Fruit fly (Drosophila melanogaster) whole organism, prepupa: Measurements from ENCODE around the gene retinin.

Experiments
- CG6808 ChIP-seq: fragments of 200-800 bp; sonication (Bioruptor generic); optimal IDR thresholded peaks from 3 replicates; lab custom pipeline; 2017; ENCODE audit warnings: missing biosample characterization, missing genetic modification characterization, mild to moderate bottlenecking, moderate library complexity, missing genetic modification reagents
- Sox102F ChIP-seq: fragments of 200-800 bp; sonication (Bioruptor generic); optimal IDR thresholded peaks from 2 replicates; lab custom pipeline; 2016; ENCODE audit warnings: missing biosample characterization, mild to moderate bottlenecking, missing genetic modification characterization
- Sox14 ChIP-seq: fragments of 200-800 bp; sonication (Bioruptor generic); optimal IDR thresholded peaks from 3 replicates; lab custom pipeline; 2016; ENCODE audit warnings: missing biosample characterization, missing genetic modification characterization
- dsx ChIP-seq: fragments of 200-800 bp; optimal IDR thresholded peaks from 3 replicates; lab custom pipeline; 2019; ENCODE audit warnings: missing biosample characterization, mild to moderate bottlenecking, missing genetic modification characterization, moderate library complexity; ENCODE audit not compliant: poor library complexity, severe bottlenecking
- salr ChIP-seq, 2 experiments: fragments of 200-800 bp; sonication (Bioruptor generic); optimal IDR thresholded peaks; 3 replicates each; lab custom pipeline; 2016 to 2018; ENCODE audit warnings: missing biosample characterization in 2 of 2, missing genetic modification characterization in 2 of 2, mild to moderate bottlenecking in 1 of 2
- spab ChIP-seq: fragments of 200-800 bp; sonication (Bioruptor generic); optimal IDR thresholded peaks from 2 replicates; lab custom pipeline; 2017; ENCODE audit warnings: missing biosample characterization, mild to moderate bottlenecking, missing genetic modification characterization, missing genetic modification reagents

DNA sequence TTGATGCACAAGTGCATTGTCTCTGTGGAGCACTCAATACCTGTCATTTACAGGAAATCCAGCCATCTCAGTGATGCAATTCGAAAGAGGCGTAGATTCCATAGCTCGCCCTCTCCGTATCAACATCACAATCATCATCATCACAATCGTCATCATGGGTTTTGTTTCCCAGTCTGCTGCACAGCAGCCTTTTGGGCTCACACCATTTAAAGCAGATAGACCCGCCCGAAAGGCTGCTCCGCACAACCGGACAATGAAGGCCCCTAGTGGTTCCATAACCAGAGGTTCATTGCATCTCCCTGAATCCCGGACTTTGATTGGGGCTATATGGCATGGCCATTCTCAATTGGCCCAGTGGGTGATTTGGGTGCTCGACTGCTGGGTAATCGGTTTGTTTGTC, 3.1 kb downstream of the retinin start:
- TF ChIP-seq salr (GFP tag; optimal IDR thresholded peaks at IDR 0.05; lab: Kevin White, UChicago) (no peak), Sox102F (GFP tag; lab: Kevin White, UChicago) (no peak), dsx (GFP tag; lab: Kevin White, UChicago) (no peak), CG6808 (GFP tag; lab: Kevin White, UChicago) (no peak), Sox14 (GFP tag; lab: Kevin White, UChicago) (no peak), spab (GFP tag; lab: Kevin White, UChicago) (no peak)
